Fruit fly (Drosophila melanogaster) whole organism, prepupa: ENCODE data around the gene IntS4.

ENCODE experiments used
- Blimp-1 ChIP-seq: fragments of 200-800 bp; sonication (Bioruptor generic); optimal IDR thresholded peaks from 3 replicates; lab custom pipeline; 2017; ENCODE audit warnings: missing biosample characterization, missing genetic modification characterization, mild to moderate bottlenecking, moderate library complexity, missing genetic modification reagents
- CG10631 ChIP-seq: fragments of 200-800 bp; sonication (Bioruptor generic); optimal IDR thresholded peaks from 2 replicates; lab custom pipeline; 2016; ENCODE audit warnings: missing biosample characterization, missing genetic modification characterization
- CG10669 ChIP-seq: fragments of 200-800 bp; sonication (Bioruptor generic); optimal IDR thresholded peaks from 3 replicates; lab custom pipeline; 2018; ENCODE audit warnings: missing biosample characterization, mild to moderate bottlenecking, missing genetic modification characterization, moderate library complexity
- CG11762 ChIP-seq: fragments of 200-800 bp; sonication (Bioruptor generic); optimal IDR thresholded peaks from 3 replicates; lab custom pipeline; 2016; ENCODE audit warnings: missing biosample characterization, missing genetic modification characterization; ENCODE audit not compliant: insufficient read depth
- CG11902 ChIP-seq: fragments of 200-800 bp; sonication (Bioruptor generic); optimal IDR thresholded peaks from 3 replicates; lab custom pipeline; 2016; ENCODE audit warnings: missing biosample characterization, missing genetic modification characterization
- CG15336 ChIP-seq: fragments of 200-800 bp; sonication (Bioruptor generic); IDR thresholded peaks from 2 replicates; pipeline ENCODE4 v1.3.6; 2022; ENCODE audit warnings: missing biosample characterization, missing genetic modification characterization
- CG1621 ChIP-seq: fragments of 200-800 bp; sonication (Bioruptor generic); optimal IDR thresholded peaks from 3 replicates; lab custom pipeline; 2018; ENCODE audit warnings: missing biosample characterization, mild to moderate bottlenecking, missing genetic modification characterization
- CG3032 ChIP-seq: fragments of 200-800 bp; optimal IDR thresholded peaks from 2 replicates; lab custom pipeline; 2019; ENCODE audit warnings: missing biosample characterization, mild to moderate bottlenecking, missing genetic modification characterization, moderate library complexity
- CG31627 ChIP-seq: fragments of 200-800 bp; sonication (Bioruptor generic); optimal IDR thresholded peaks from 3 replicates; lab custom pipeline; 2016; ENCODE audit warnings: missing biosample characterization, missing genetic modification characterization
- CG32006 ChIP-seq: fragments of 200-800 bp; sonication (Bioruptor generic); optimal IDR thresholded peaks from 3 replicates; lab custom pipeline; 2017; ENCODE audit warnings: missing biosample characterization, mild to moderate bottlenecking, missing genetic modification characterization
- CG34406 ChIP-seq: fragments of 200-800 bp; sonication (Bioruptor generic); optimal IDR thresholded peaks from 3 replicates; lab custom pipeline; 2016; ENCODE audit warnings: missing biosample characterization, missing genetic modification characterization
- CG3919 ChIP-seq: fragments of 200-800 bp; sonication (Bioruptor generic); optimal IDR thresholded peaks from 3 replicates; lab custom pipeline; 2016; ENCODE audit warnings: missing biosample characterization, missing genetic modification characterization
- CG4318 ChIP-seq: fragments of 200-800 bp; sonication (Bioruptor generic); optimal IDR thresholded peaks from 3 replicates; lab custom pipeline; 2017; ENCODE audit warnings: missing biosample characterization, mild to moderate bottlenecking, missing genetic modification characterization
- CG6163 ChIP-seq: fragments of 200-800 bp; sonication (Bioruptor generic); IDR thresholded peaks from 3 replicates; pipeline ENCODE4 v1.3.6; 2022; ENCODE audit warnings: missing biosample characterization, missing genetic modification characterization
- CG6276 ChIP-seq: fragments of 200-800 bp; sonication (Bioruptor generic); optimal IDR thresholded peaks from 2 replicates; lab custom pipeline; 2017; ENCODE audit warnings: missing biosample characterization, mild to moderate bottlenecking, missing genetic modification characterization
- CG6792 ChIP-seq: fragments of 200-800 bp; sonication (Bioruptor generic); optimal IDR thresholded peaks from 3 replicates; lab custom pipeline; 2016; ENCODE audit warnings: missing biosample characterization, missing genetic modification characterization
- CG6808 ChIP-seq: fragments of 200-800 bp; sonication (Bioruptor generic); optimal IDR thresholded peaks from 3 replicates; lab custom pipeline; 2017; ENCODE audit warnings: missing biosample characterization, missing genetic modification characterization, mild to moderate bottlenecking, moderate library complexity, missing genetic modification reagents
- CG6854 ChIP-seq: fragments of 200-800 bp; sonication (Bioruptor generic); optimal IDR thresholded peaks from 2 replicates; lab custom pipeline; 2017; ENCODE audit warnings: missing biosample characterization, mild to moderate bottlenecking, missing genetic modification characterization
- CG7368 ChIP-seq: fragments of 200-800 bp; sonication (Bioruptor generic); optimal IDR thresholded peaks from 3 replicates; lab custom pipeline; 2016; ENCODE audit warnings: missing biosample characterization, missing genetic modification characterization
- CG8119 ChIP-seq: fragments of 200-800 bp; sonication (Bioruptor generic); IDR thresholded peaks from 3 replicates; pipeline ENCODE4 v1.3.6; 2022; ENCODE audit warnings: missing biosample characterization, missing genetic modification characterization
- CG8319 ChIP-seq: fragments of 200-800 bp; sonication (Bioruptor generic); optimal IDR thresholded peaks from 3 replicates; lab custom pipeline; 2016; ENCODE audit warnings: missing biosample characterization, missing genetic modification characterization
- CG8632 ChIP-seq: fragments of 200-800 bp; sonication (Bioruptor generic); optimal IDR thresholded peaks from 3 replicates; lab custom pipeline; 2016; ENCODE audit warnings: missing biosample characterization, missing genetic modification characterization
- CG9139 ChIP-seq: fragments of 200-800 bp; sonication (Bioruptor generic); optimal IDR thresholded peaks from 3 replicates; lab custom pipeline; 2017; ENCODE audit warnings: missing biosample characterization, mild to moderate bottlenecking, missing genetic modification characterization
- Eip75B ChIP-seq: fragments of 200-800 bp; sonication (Bioruptor generic); optimal IDR thresholded peaks from 3 replicates; lab custom pipeline; 2016; ENCODE audit warnings: missing biosample characterization, missing genetic modification characterization
- Eip78C ChIP-seq: fragments of 200-800 bp; sonication (Bioruptor generic); peaks from one replicate; lab custom pipeline; 2016; ENCODE audit warnings: missing biosample characterization, missing genetic modification characterization
- Ets21C ChIP-seq: fragments of 200-800 bp; sonication (Bioruptor generic); optimal IDR thresholded peaks from 3 replicates; lab custom pipeline; 2016; ENCODE audit warnings: missing biosample characterization, missing genetic modification characterization
- Ets96B ChIP-seq: fragments of 200-800 bp; optimal IDR thresholded peaks from 2 replicates; lab custom pipeline; 2019; ENCODE audit warnings: missing biosample characterization, mild to moderate bottlenecking, missing genetic modification characterization, moderate library complexity
- Gug ChIP-seq: fragments of 200-800 bp; sonication (Bioruptor generic); IDR thresholded peaks from 2 replicates; pipeline ENCODE4 v1.3.6; 2022; ENCODE audit warnings: missing biosample characterization, missing genetic modification characterization
- Hr38 ChIP-seq: sonication (Bioruptor generic); optimal IDR thresholded peaks from 2 replicates; lab custom pipeline; 2016; ENCODE audit warnings: missing biosample characterization, missing genetic modification characterization
- Hr39 ChIP-seq: fragments of 200-800 bp; sonication (Bioruptor generic); optimal IDR thresholded peaks from 2 replicates; lab custom pipeline; 2016; ENCODE audit warnings: missing biosample characterization, missing genetic modification characterization
- Hr4 ChIP-seq: fragments of 200-800 bp; sonication (Bioruptor generic); optimal IDR thresholded peaks from 3 replicates; lab custom pipeline; 2016; ENCODE audit warnings: missing biosample characterization, missing genetic modification characterization
- Lpt ChIP-seq: fragments of 200-800 bp; sonication (Bioruptor generic); optimal IDR thresholded peaks from 3 replicates; lab custom pipeline; 2016; ENCODE audit warnings: missing biosample characterization, missing genetic modification characterization
- Met ChIP-seq: fragments of 200-800 bp; sonication (Bioruptor generic); optimal IDR thresholded peaks from 3 replicates; lab custom pipeline; 2016; ENCODE audit warnings: missing biosample characterization, missing genetic modification characterization
- OdsH ChIP-seq: fragments of 200-800 bp; sonication (Bioruptor generic); optimal IDR thresholded peaks from 3 replicates; lab custom pipeline; 2016; ENCODE audit warnings: missing biosample characterization, missing genetic modification characterization
- Smox ChIP-seq: fragments of 200-800 bp; sonication (Bioruptor generic); optimal IDR thresholded peaks from 3 replicates; lab custom pipeline; 2016; ENCODE audit warnings: missing biosample characterization, missing genetic modification characterization
- Sox102F ChIP-seq: fragments of 200-800 bp; sonication (Bioruptor generic); optimal IDR thresholded peaks from 2 replicates; lab custom pipeline; 2016; ENCODE audit warnings: missing biosample characterization, mild to moderate bottlenecking, missing genetic modification characterization
- Sox14 ChIP-seq: fragments of 200-800 bp; sonication (Bioruptor generic); optimal IDR thresholded peaks from 3 replicates; lab custom pipeline; 2016; ENCODE audit warnings: missing biosample characterization, missing genetic modification characterization
- achi ChIP-seq: fragments of 200-800 bp; sonication (Bioruptor generic); optimal IDR thresholded peaks from 3 replicates; lab custom pipeline; 2016; ENCODE audit warnings: missing biosample characterization, missing genetic modification characterization
- acj6 ChIP-seq: fragments of 200-800 bp; sonication (Bioruptor generic); optimal IDR thresholded peaks from 3 replicates; lab custom pipeline; 2016; ENCODE audit warnings: missing biosample characterization, missing genetic modification characterization
- cyc ChIP-seq: fragments of 200-800 bp; sonication (Bioruptor generic); optimal IDR thresholded peaks from 3 replicates; lab custom pipeline; 2016; ENCODE audit warnings: missing biosample characterization, missing genetic modification characterization
- dsx ChIP-seq: fragments of 200-800 bp; optimal IDR thresholded peaks from 3 replicates; lab custom pipeline; 2019; ENCODE audit warnings: missing biosample characterization, mild to moderate bottlenecking, missing genetic modification characterization, moderate library complexity; ENCODE audit not compliant: poor library complexity, severe bottlenecking
- eg ChIP-seq: fragments of 200-800 bp; sonication (Bioruptor generic); IDR thresholded peaks from 3 replicates; pipeline ENCODE4 v1.3.6; 2022; ENCODE audit warnings: missing biosample characterization, missing genetic modification characterization
- fd59A ChIP-seq: fragments of 200-800 bp; sonication (Bioruptor generic); optimal IDR thresholded peaks from 2 replicates; lab custom pipeline; 2017; ENCODE audit warnings: missing biosample characterization, mild to moderate bottlenecking, missing genetic modification characterization, missing genetic modification reagents
- fd85E ChIP-seq: fragments of 200-800 bp; sonication (Bioruptor generic); optimal IDR thresholded peaks from 3 replicates; lab custom pipeline; 2016; ENCODE audit warnings: missing biosample characterization, missing genetic modification characterization
- fkh ChIP-seq: fragments of 200-800 bp; sonication (Bioruptor generic); optimal IDR thresholded peaks from 3 replicates; lab custom pipeline; 2017; ENCODE audit warnings: missing biosample characterization, mild to moderate bottlenecking, missing genetic modification characterization, moderate library complexity
- net ChIP-seq: fragments of 200-800 bp; sonication (Bioruptor generic); optimal IDR thresholded peaks from 3 replicates; lab custom pipeline; 2016; ENCODE audit warnings: missing biosample characterization, missing genetic modification characterization
- pdm3 ChIP-seq: fragments of 200-800 bp; sonication (Bioruptor generic); optimal IDR thresholded peaks from 3 replicates; lab custom pipeline; 2016; ENCODE audit warnings: missing biosample characterization, missing genetic modification characterization
- spab ChIP-seq: fragments of 200-800 bp; sonication (Bioruptor generic); optimal IDR thresholded peaks from 2 replicates; lab custom pipeline; 2017; ENCODE audit warnings: missing biosample characterization, mild to moderate bottlenecking, missing genetic modification characterization, missing genetic modification reagents
- ss ChIP-seq, 2 experiments: fragments of 200-800 bp; sonication (Bioruptor generic); optimal IDR thresholded peaks; 2 replicates in 1 of 2; 3 replicates in 1 of 2; lab custom pipeline; 2017 to 2018; ENCODE audit warnings: mild to moderate bottlenecking in 2 of 2, missing biosample characterization in 2 of 2, missing genetic modification characterization in 2 of 2, moderate library complexity in 1 of 2
- svp ChIP-seq: fragments of 200-800 bp; sonication (Bioruptor generic); peaks from one replicate; lab custom pipeline; 2016; ENCODE audit warnings: missing biosample characterization, missing genetic modification characterization
- topi ChIP-seq: fragments of 200-800 bp; sonication (Bioruptor generic); optimal IDR thresholded peaks from 3 replicates; lab custom pipeline; 2016; ENCODE audit warnings: missing biosample characterization, missing genetic modification characterization
- vri ChIP-seq: fragments of 200-800 bp; sonication (Bioruptor generic); optimal IDR thresholded peaks from 3 replicates; lab custom pipeline; 2016; ENCODE audit warnings: missing biosample characterization, mild to moderate bottlenecking, missing genetic modification characterization

The IntS4 gene

dm6 chrX:8558762-8559172, at the start of gene IntS4:
Gene IntS4 (minus strand): TSS chrX:8558781.
- TF ChIP-seq CG11762 (GFP tag; lab: Kevin White, UChicago) (no peak), CG31627 (peak; percentile 56), Met (peak; percentile 63), CG3032 (tag; lab: Kevin White, UChicago) (peak; percentile 53), acj6 (GFP tag; lab: Kevin White, UChicago) (peak; percentile 58), cyc (GFP tag; lab: Kevin White, UChicago) (peak; percentile 55), CG8632 (peak; percentile 10), CG11902 (GFP tag; lab: Kevin White, UChicago) (peak; percentile 33), dsx (GFP tag; lab: Kevin White, UChicago) (peak; percentile 56), CG7368 (no peak), CG9139 (GFP tag; lab: Kevin White, UChicago) (no peak), spab (GFP tag; lab: Kevin White, UChicago) (no peak), Sox14 (GFP tag; lab: Kevin White, UChicago) (peak; percentile 47), Smox (GFP tag; lab: Kevin White, UChicago) (no peak), fkh (GFP tag; lab: Kevin White, UChicago) (no peak), Ets21C (GFP tag; lab: Kevin White, UChicago) (peak; percentile 40), CG15336 (0 out of 2 replicates have a peak, but pooled peaks have one; percentile 43), Eip75B (GFP tag; lab: Kevin White, UChicago) (no peak), CG4318 (GFP tag; lab: Kevin White, UChicago) (no peak), ss (GFP tag; optimal IDR thresholded peaks at IDR 0.05; lab: Kevin White, UChicago) (peak in 1 of 2 experiments; percentile 3), fd85E (no peak), CG6808 (GFP tag; lab: Kevin White, UChicago) (no peak), CG1621 (tag; lab: Kevin White, UChicago) (peak; percentile 71), CG10631 (GFP tag; lab: Kevin White, UChicago) (peak; percentile 76), net (GFP tag; lab: Kevin White, UChicago) (no peak), Hr4 (GFP tag; lab: Kevin White, UChicago) (no peak), pdm3 (GFP tag; lab: Kevin White, UChicago) (no peak), CG32006 (GFP tag; lab: Kevin White, UChicago) (no peak), CG8119 (GFP tag; lab: Robert Waterston, UW) (no peak), CG8319 (GFP tag; lab: Kevin White, UChicago) (peak; percentile 17), CG10669 (GFP tag; lab: Kevin White, UChicago) (no peak), CG34406 (GFP tag; lab: Kevin White, UChicago) (peak; percentile 56), CG6854 (GFP tag; lab: Kevin White, UChicago) (no peak), Ets96B (tag; lab: Kevin White, UChicago) (peak; percentile 50), OdsH (GFP tag; lab: Kevin White, UChicago) (no peak), topi (GFP tag; lab: Kevin White, UChicago) (peak; percentile 54), CG6792 (GFP tag; lab: Kevin White, UChicago) (peak; percentile 29), fd59A (GFP tag; lab: Kevin White, UChicago) (peak; percentile 4), eg (GFP tag; lab: Robert Waterston, UW) (no peak; the same call in 2 of the 3 replicates), vri (GFP tag; lab: Kevin White, UChicago) (no peak), Lpt (GFP tag; lab: Kevin White, UChicago) (no peak), Sox102F (peak; percentile 65), svp (GFP tag; lab: Kevin White, UChicago) (peak; percentile 83), Hr38 (GFP tag; lab: Kevin White, UChicago) (no peak), Gug (GFP tag; lab: Robert Waterston, UW) (peak; percentile 32; the same call in 1 of the 2 replicates), achi (GFP tag; lab: Kevin White, UChicago) (peak; percentile 70), CG6276 (GFP tag; lab: Kevin White, UChicago) (no peak), Hr39 (GFP tag; lab: Kevin White, UChicago) (no peak), Eip78C (GFP tag; lab: Kevin White, UChicago) (peak; percentile 84), CG6163 (no peak; the same call in 2 of the 3 replicates), Blimp-1 (peak; percentile 1), CG3919 (no peak)
